Fruit fly (Drosophila melanogaster) whole organism, embryonic: ENCODE data around the gene CG46467.

Source experiments
- Atf6 ChIP-seq: fragments of 200-800 bp; sonication (Bioruptor generic); IDR thresholded peaks from 2 replicates; pipeline ENCODE4 v1.3.6; 2022; ENCODE audit warnings: missing biosample characterization, missing genetic modification characterization
- Awh ChIP-seq: fragments of 200-800 bp; sonication (Bioruptor generic); IDR thresholded peaks from 2 replicates; pipeline ENCODE4, ENCODE4 v1.3.6; 2022; ENCODE audit warnings: missing biosample characterization, missing genetic modification characterization
- Blimp-1 ChIP-seq: fragments of 200-800 bp; sonication (Bioruptor generic); optimal IDR thresholded peaks from 3 replicates; lab custom pipeline; 2018; ENCODE audit warnings: missing biosample characterization, missing genetic modification characterization, mild to moderate bottlenecking, moderate library complexity, missing genetic modification reagents
- CG1024 ChIP-seq: fragments of 200-800 bp; sonication (Bioruptor generic); IDR thresholded peaks from 2 replicates; pipeline ENCODE4 v1.3.6; 2022; ENCODE audit warnings: missing biosample characterization, missing genetic modification characterization
- CG11695 ChIP-seq: fragments of 200-800 bp; sonication (Bioruptor generic); IDR thresholded peaks from 3 replicates; pipeline ENCODE4 v1.3.6; 2022; ENCODE audit warnings: missing biosample characterization, missing genetic modification characterization
- CG12071 ChIP-seq: fragments of 200-800 bp; sonication (Bioruptor generic); optimal IDR thresholded peaks from 3 replicates; lab custom pipeline; 2018; ENCODE audit warnings: missing biosample characterization, mild to moderate bottlenecking, missing genetic modification characterization
- CG12236 ChIP-seq: fragments of 200-800 bp; sonication (Bioruptor generic); optimal IDR thresholded peaks from 2 replicates; lab custom pipeline; 2016; ENCODE audit warnings: missing biosample characterization, missing genetic modification characterization
- CG14860 ChIP-seq: fragments of 200-800 bp; sonication (Bioruptor generic); IDR thresholded peaks from 3 replicates; pipeline ENCODE4 v1.3.6; 2022; ENCODE audit warnings: missing biosample characterization, missing genetic modification characterization; ENCODE audit not compliant: partially characterized antibody
- CG15601 ChIP-seq: fragments of 200-800 bp; sonication (Bioruptor generic); optimal IDR thresholded peaks from 3 replicates; lab custom pipeline; 2019; ENCODE audit warnings: missing biosample characterization, mild to moderate bottlenecking, missing genetic modification characterization, moderate library complexity
- CG1603 ChIP-seq: fragments of 200-800 bp; sonication (Bioruptor generic); optimal IDR thresholded peaks from 2 replicates; lab custom pipeline; 2019; ENCODE audit warnings: missing biosample characterization, mild to moderate bottlenecking, missing genetic modification characterization, moderate library complexity
- CG17568 ChIP-seq: fragments of 200-800 bp; sonication (Bioruptor generic); optimal IDR thresholded peaks from 2 replicates; lab custom pipeline; 2018; ENCODE audit warnings: missing biosample characterization, mild to moderate bottlenecking, missing genetic modification characterization, moderate library complexity
- CG17829 ChIP-seq: fragments of 200-800 bp; optimal IDR thresholded peaks from 2 replicates; lab custom pipeline; 2019; ENCODE audit warnings: missing biosample characterization, mild to moderate bottlenecking, missing genetic modification characterization, moderate library complexity
- CG2120 ChIP-seq: fragments of 200-800 bp; sonication (Bioruptor generic); optimal IDR thresholded peaks from 3 replicates; lab custom pipeline; 2016; ENCODE audit warnings: missing biosample characterization, missing genetic modification characterization
- CG2889 ChIP-seq: fragments of 200-800 bp; sonication (Bioruptor generic); IDR thresholded peaks from 3 replicates; pipeline ENCODE4 v1.3.6; 2022; ENCODE audit warnings: missing biosample characterization, missing genetic modification characterization
- CG30403 ChIP-seq: fragments of 200-800 bp; sonication (Bioruptor generic); optimal IDR thresholded peaks from 3 replicates; lab custom pipeline; 2016; ENCODE audit warnings: missing biosample characterization, missing genetic modification characterization
- CG34376 ChIP-seq: fragments of 200-800 bp; sonication (Bioruptor generic); optimal IDR thresholded peaks from 2 replicates; lab custom pipeline; 2018; ENCODE audit warnings: missing biosample characterization, mild to moderate bottlenecking, missing genetic modification characterization
- CG4730 ChIP-seq: fragments of 200-800 bp; sonication (Bioruptor generic); IDR thresholded peaks from 2 replicates; pipeline ENCODE4 v1.3.6; 2022; ENCODE audit warnings: missing biosample characterization, missing genetic modification characterization
- CG6175 ChIP-seq: fragments of 200-800 bp; sonication (Bioruptor generic); IDR thresholded peaks from 3 replicates; pipeline ENCODE4 v1.3.6; 2022; ENCODE audit warnings: missing biosample characterization, missing genetic modification characterization
- CG6854 ChIP-seq: fragments of 200-800 bp; sonication (Bioruptor generic); optimal IDR thresholded peaks from 3 replicates; lab custom pipeline; 2017; ENCODE audit warnings: missing biosample characterization, mild to moderate bottlenecking, missing genetic modification characterization
- CG7271 ChIP-seq: fragments of 200-800 bp; sonication (Bioruptor generic); optimal IDR thresholded peaks from 2 replicates; lab custom pipeline; 2018; ENCODE audit warnings: missing biosample characterization, mild to moderate bottlenecking, missing genetic modification characterization, moderate library complexity
- CG8290 ChIP-seq, 3 experiments: fragments of 200-800 bp; sonication (Bioruptor generic); optimal IDR thresholded peaks; 2 replicates each; lab custom pipeline; 2016 to 2019; ENCODE audit warnings: missing biosample characterization in 3 of 3, missing genetic modification characterization in 3 of 3, mild to moderate bottlenecking in 2 of 3, moderate library complexity in 1 of 3
- CG9727 ChIP-seq: fragments of 200-800 bp; sonication (Bioruptor generic); optimal IDR thresholded peaks from 3 replicates; lab custom pipeline; 2017; ENCODE audit warnings: missing biosample characterization, mild to moderate bottlenecking, missing genetic modification characterization
- CG9932 ChIP-seq: fragments of 200-800 bp; sonication (Bioruptor generic); IDR thresholded peaks from 2 replicates; pipeline ENCODE4 v1.3.6; 2022; ENCODE audit warnings: missing biosample characterization, missing genetic modification characterization
- Deaf1 ChIP-seq: fragments of 200-800 bp; optimal IDR thresholded peaks from 3 replicates; lab custom pipeline; 2019; ENCODE audit warnings: missing biosample characterization, mild to moderate bottlenecking, missing genetic modification characterization, moderate library complexity
- Doc3 ChIP-seq: fragments of 200-800 bp; sonication (Bioruptor generic); IDR thresholded peaks from 3 replicates; pipeline ENCODE4 v1.3.6; 2022; ENCODE audit warnings: missing biosample characterization, missing genetic modification characterization; ENCODE audit not compliant: partially characterized antibody
- HmgD ChIP-seq: fragments of 200-800 bp; sonication (Bioruptor generic); optimal IDR thresholded peaks from 3 replicates; lab custom pipeline; 2016; ENCODE audit warnings: missing biosample characterization, missing genetic modification characterization
- Med ChIP-seq: fragments of 200-800 bp; sonication (Bioruptor generic); peaks from one replicate; lab custom pipeline; 2016; ENCODE audit warnings: missing biosample characterization, missing genetic modification characterization, mild to moderate bottlenecking, inconsistent platforms, moderate library complexity
- Ptx1 ChIP-seq: fragments of 200-800 bp; sonication (Bioruptor generic); IDR thresholded peaks from 2 replicates; pipeline ENCODE4 v1.3.6; 2022; ENCODE audit warnings: missing biosample characterization, missing genetic modification characterization
- Spps ChIP-seq: fragments of 200-800 bp; sonication (Bioruptor generic); optimal IDR thresholded peaks from 2 replicates; lab custom pipeline; 2018; ENCODE audit warnings: missing biosample characterization, mild to moderate bottlenecking, missing genetic modification characterization
- Trl ChIP-seq, 3 experiments: fragments of >200 bp in 2 of 3; fragments of 200-800 bp in 1 of 3; sonication (Bioruptor generic) in 1 of 3; optimal IDR thresholded peaks; 2 replicates in 1 of 3; 3 replicates in 2 of 3; lab custom pipeline; 2016 to 2017; ENCODE audit warnings: missing biosample characterization in 1 of 3, missing genetic modification characterization in 1 of 3
- amos ChIP-seq: fragments of 200-800 bp; sonication (Bioruptor generic); IDR thresholded peaks from 2 replicates; pipeline ENCODE4 v1.3.6; 2022; ENCODE audit warnings: missing biosample characterization, missing genetic modification characterization; ENCODE audit not compliant: partially characterized antibody
- br ChIP-seq: fragments of >200 bp; optimal IDR thresholded peaks from 2 replicates; lab custom pipeline; 2017
- bsh ChIP-seq, 2 experiments: fragments of 200-800 bp; sonication (Bioruptor generic); optimal IDR thresholded peaks; 2 replicates each; lab custom pipeline; 2017 to 2018; ENCODE audit warnings: mild to moderate bottlenecking in 2 of 2, missing biosample characterization in 2 of 2, missing genetic modification characterization in 2 of 2, moderate library complexity in 1 of 2
- chinmo ChIP-seq: fragments of 200-800 bp; sonication (Bioruptor generic); IDR thresholded peaks from 4 replicates; pipeline ENCODE4 v1.3.6; 2022; ENCODE audit warnings: missing biosample characterization, missing genetic modification characterization; ENCODE audit not compliant: partially characterized antibody
- chm ChIP-seq: fragments of 200-800 bp; sonication (Bioruptor generic); IDR thresholded peaks from 2 replicates; pipeline ENCODE4 v1.3.6; 2022; ENCODE audit warnings: missing biosample characterization, missing genetic modification characterization
- chn ChIP-seq: fragments of 200-800 bp; sonication (Bioruptor generic); optimal IDR thresholded peaks from 2 replicates; lab custom pipeline; 2016; ENCODE audit warnings: missing biosample characterization, missing genetic modification characterization
- corto ChIP-seq: fragments of 200-800 bp; sonication (Bioruptor generic); optimal IDR thresholded peaks from 2 replicates; lab custom pipeline; 2016; ENCODE audit warnings: missing biosample characterization, mild to moderate bottlenecking, missing genetic modification characterization, moderate library complexity
- dpn ChIP-seq, 2 experiments: fragments of 200-800 bp; sonication (Bioruptor generic); optimal IDR thresholded peaks; 3 replicates each; lab custom pipeline; 2016; ENCODE audit warnings: missing biosample characterization in 2 of 2, missing genetic modification characterization in 2 of 2
- fd102C ChIP-seq: fragments of 200-800 bp; sonication (Bioruptor generic); optimal IDR thresholded peaks from 2 replicates; lab custom pipeline; 2018; ENCODE audit warnings: missing biosample characterization, mild to moderate bottlenecking, missing genetic modification characterization, moderate library complexity
- gsb-n ChIP-seq: fragments of 200-800 bp; sonication (Bioruptor generic); optimal IDR thresholded peaks from 3 replicates; lab custom pipeline; 2018; ENCODE audit warnings: missing biosample characterization, mild to moderate bottlenecking, missing genetic modification characterization
- jigr1 ChIP-seq: fragments of 200-800 bp; sonication (Bioruptor generic); IDR thresholded peaks from 3 replicates; pipeline ENCODE4 v1.3.6; 2022; ENCODE audit warnings: missing biosample characterization, missing genetic modification characterization
- luna ChIP-seq: fragments of 200-800 bp; sonication (Bioruptor generic); optimal IDR thresholded peaks from 2 replicates; lab custom pipeline; 2016; ENCODE audit warnings: missing biosample characterization, missing genetic modification characterization
- otp ChIP-seq: fragments of 200-800 bp; sonication (Bioruptor generic); IDR thresholded peaks from 3 replicates; pipeline ENCODE4, ENCODE4 v1.3.6; 2022; ENCODE audit warnings: missing biosample characterization, missing genetic modification characterization
- sima ChIP-seq: fragments of 200-800 bp; sonication (Bioruptor generic); optimal IDR thresholded peaks from 2 replicates; lab custom pipeline; 2016; ENCODE audit warnings: missing biosample characterization, missing genetic modification characterization
- slp2 ChIP-seq: fragments of 200-800 bp; sonication (Bioruptor generic); optimal IDR thresholded peaks from 2 replicates; lab custom pipeline; 2016; ENCODE audit warnings: missing biosample characterization, missing genetic modification characterization
- so ChIP-seq: fragments of 200-800 bp; sonication (Bioruptor generic); IDR thresholded peaks from 3 replicates; pipeline ENCODE4 v1.3.6; 2022; ENCODE audit warnings: missing biosample characterization, missing genetic modification characterization
- sqz ChIP-seq: fragments of 200-800 bp; sonication (Bioruptor generic); optimal IDR thresholded peaks from 3 replicates; lab custom pipeline; 2018; ENCODE audit warnings: missing biosample characterization, mild to moderate bottlenecking, missing genetic modification characterization
- yki ChIP-seq: fragments of >200 bp; optimal IDR thresholded peaks from 3 replicates; lab custom pipeline; 2018

CG46467 gene

DNA sequence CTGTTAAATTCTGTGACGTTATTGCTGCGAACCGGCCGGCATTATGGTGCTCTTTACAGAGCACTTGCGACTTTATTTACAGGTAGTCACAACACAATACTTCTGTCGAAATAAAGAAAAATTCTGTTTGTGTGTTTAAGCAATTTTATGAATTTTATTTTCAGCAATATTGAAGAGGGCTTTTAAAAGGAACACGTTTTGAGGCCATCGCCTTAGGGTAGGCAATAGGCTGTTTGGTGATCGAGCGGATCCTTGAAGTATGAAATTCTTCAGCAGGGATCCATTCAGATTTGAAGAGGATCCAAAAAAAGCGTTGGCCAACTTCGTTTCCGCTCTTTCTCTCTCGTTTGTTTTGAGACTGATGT, 746 bp upstream of the CG46467 start (continued):
- TF ChIP-seq CG6854 (GFP tag; lab: Kevin White, UChicago) = peak; percentile 69
- no peak for TF ChIP-seq sima (GFP tag; lab: Kevin White, UChicago)
- peak; percentile 34 for TF ChIP-seq CG15601 (tag; lab: Kevin White, UChicago)
- peak; percentile 87 for TF ChIP-seq CG30403 (GFP tag; lab: Kevin White, UChicago)
- TF ChIP-seq CG34376 (GFP tag; lab: Kevin White, UChicago) = no peak
- TF ChIP-seq CG1603 = peak; percentile 62
- TF ChIP-seq Spps (tag; lab: Kevin White, UChicago) = no peak
- peak; percentile 68 for TF ChIP-seq CG4730 (GFP tag; lab: Robert Waterston, UW)
- peak; percentile 15 for TF ChIP-seq sqz (GFP tag; lab: Kevin White, UChicago)
- TF ChIP-seq CG12236 (GFP tag; lab: Kevin White, UChicago) = peak; percentile 40
- peak; percentile 57 for TF ChIP-seq CG17568 (GFP tag; lab: Kevin White, UChicago)
- peak; percentile 37 for TF ChIP-seq Deaf1
- peak; percentile 65 for TF ChIP-seq CG12071
- TF ChIP-seq corto (GFP tag; lab: Kevin White, UChicago) = no peak
- peak; percentile 34 for TF ChIP-seq Blimp-1 (GFP tag; lab: Kevin White, UChicago)
- TF ChIP-seq CG11695 (GFP tag; lab: Robert Waterston, UW) = peak; percentile 83
- peak; percentile 78 for TF ChIP-seq HmgD (GFP tag; lab: Kevin White, UChicago)
- TF ChIP-seq Doc3 = no peak
- no peak for TF ChIP-seq amos (GFP tag; lab: Robert Waterston, UW)
- peak; percentile 70 for TF ChIP-seq chn (GFP tag; lab: Kevin White, UChicago)
- no peak for TF ChIP-seq CG14860 (GFP tag; lab: Robert Waterston, UW)
- peak; percentile 81 to 83 for TF ChIP-seq dpn (GFP tag; optimal IDR thresholded peaks at IDR 0.05; lab: Kevin White, UChicago)
- TF ChIP-seq slp2 (GFP tag; lab: Kevin White, UChicago) = peak; percentile 88
- no peak for TF ChIP-seq yki
- TF ChIP-seq otp (GFP tag; lab: Robert Waterston, UW) = 0 out of 3 replicates have a peak, but pooled peaks have one; percentile 17
- peak; percentile 74 for TF ChIP-seq CG9932 (GFP tag; lab: Robert Waterston, UW)
- peak; percentile 65; the same call in 1 of the 3 replicates for TF ChIP-seq so (GFP tag; lab: Robert Waterston, UW)
- no peak; the same call in 1 of the 2 replicates for TF ChIP-seq chm (GFP tag; lab: Robert Waterston, UW)
- TF ChIP-seq, all 482 proteins: peak for 323

DNA sequence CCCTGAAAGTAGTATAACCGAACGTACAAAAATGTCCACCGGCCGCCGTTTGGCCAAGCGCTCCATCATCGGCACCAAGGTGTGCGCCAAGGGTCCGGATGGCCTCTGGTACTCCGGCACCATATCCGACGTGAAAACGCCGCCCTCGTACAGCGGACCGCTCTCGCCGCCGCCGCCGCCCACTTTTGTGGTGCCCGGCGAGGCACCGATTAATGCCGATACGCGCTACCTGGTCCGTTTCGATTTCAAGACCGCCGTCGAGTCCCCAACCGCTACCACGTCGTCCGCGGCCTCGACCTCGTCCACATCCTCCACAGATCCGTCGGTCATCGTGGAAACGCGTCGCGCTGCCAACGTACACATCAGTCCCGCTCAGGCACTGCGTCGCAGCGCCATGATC, 1.2 kb downstream of the CG46467 start:
- 0 out of 3 replicates have a peak, but pooled peaks have one; percentile 37 for TF ChIP-seq CG2889 (GFP tag; lab: Robert Waterston, UW)
- no peak for TF ChIP-seq fd102C (GFP tag; lab: Kevin White, UChicago)
- TF ChIP-seq luna (GFP tag; lab: Kevin White, UChicago) = peak; percentile 11
- TF ChIP-seq CG1024 (GFP tag; lab: Robert Waterston, UW) = no peak
- no peak for TF ChIP-seq jigr1 (GFP tag; lab: Robert Waterston, UW)
- no peak for TF ChIP-seq CG7271 (tag; lab: Kevin White, UChicago)
- TF ChIP-seq sqz (GFP tag; lab: Kevin White, UChicago) = no peak
- TF ChIP-seq CG12236 (GFP tag; lab: Kevin White, UChicago) = no peak
- no peak for TF ChIP-seq CG8290 (GFP tag; optimal IDR thresholded peaks at IDR 0.05; lab: Kevin White, UChicago)
- peak in 1 of 2 experiments; percentile 14 for TF ChIP-seq CG8290 (tag; optimal IDR thresholded peaks at IDR 0.05; lab: Kevin White, UChicago)
- TF ChIP-seq CG17829 (tag; lab: Kevin White, UChicago) = no peak
- TF ChIP-seq br (lab: Kevin White, UChicago) = no peak
- no peak for TF ChIP-seq Blimp-1 (GFP tag; lab: Kevin White, UChicago)
- peak; percentile 81 for TF ChIP-seq Med (GFP tag; lab: Kevin White, UChicago)
- 0 out of 4 replicates have a peak, but pooled peaks have one; percentile 37 for TF ChIP-seq chinmo
- TF ChIP-seq Ptx1 (GFP tag; lab: Robert Waterston, UW) = no peak
- TF ChIP-seq Atf6 = peak; percentile 34; the same call in 1 of the 2 replicates
- no peak for TF ChIP-seq bsh (GFP tag; optimal IDR thresholded peaks at IDR 0.05; lab: Kevin White, UChicago)
- TF ChIP-seq Awh (GFP tag; lab: Robert Waterston, UW) = peak; percentile 40; the same call in 1 of the 2 replicates
- no peak for TF ChIP-seq gsb-n (tag; lab: Kevin White, UChicago)
- TF ChIP-seq CG6175 = 0 out of 3 replicates have a peak, but pooled peaks have one; percentile 6
- peak in 1 of 2 experiments; percentile 12 for TF ChIP-seq dpn (GFP tag; optimal IDR thresholded peaks at IDR 0.05; lab: Kevin White, UChicago)
- no peak for TF ChIP-seq CG2120 (GFP tag; lab: Kevin White, UChicago)
- 0 out of 2 replicates have a peak, but pooled peaks have one; percentile 15 for TF ChIP-seq CG9932 (GFP tag; lab: Robert Waterston, UW)
- TF ChIP-seq CG9727 = no peak
- no peak for TF ChIP-seq Trl (optimal IDR thresholded peaks at IDR 0.05; lab: Kevin White, UChicago)
- no peak for TF ChIP-seq Trl (GFP tag; optimal IDR thresholded peaks at IDR 0.05; lab: Kevin White, UChicago)
- peak; percentile 63; the same call in 1 of the 2 replicates for TF ChIP-seq chm (GFP tag; lab: Robert Waterston, UW)
- TF ChIP-seq CG12071 = no peak
